Worm (Caenorhabditis elegans) whole organism, L1 larva: ENCODE measurements around the gene str-143.

Experiments
- C34B4.2 ChIP-seq: sonication (generic microtip); optimal IDR thresholded peaks from 2 replicates; lab custom pipeline; 2017; ENCODE audit warnings: mild to moderate bottlenecking, missing genetic modification characterization, missing compliant biosample characterization
- F16B12.6 ChIP-seq: fragments of 150-350 bp; optimal IDR thresholded peaks from 2 replicates; lab custom pipeline; 2014; ENCODE audit warnings: missing biosample characterization, missing genetic modification characterization
- Y116A8C.19 ChIP-seq: sonication (generic microtip); optimal IDR thresholded peaks from 2 replicates; lab custom pipeline; 2016; ENCODE audit warnings: missing compliant biosample characterization, missing genetic modification characterization, borderline replicate concordance
- blmp-1 ChIP-seq: fragments of 150-350 bp; optimal IDR thresholded peaks from 2 replicates; lab custom pipeline; 2014; ENCODE audit warnings: missing biosample characterization, missing genetic modification characterization
- ceh-63 ChIP-seq: fragments of 200-800 bp; sonication (Bioruptor generic); optimal IDR thresholded peaks from 2 replicates; lab custom pipeline; 2018; ENCODE audit warnings: mild to moderate bottlenecking, missing genetic modification characterization, missing compliant biosample characterization
- ceh-88 ChIP-seq: fragments of 200-800 bp; sonication (Bioruptor generic); IDR thresholded peaks from 2 replicates; pipeline ENCODE4 v1.3.6; 2022; ENCODE audit warnings: missing genetic modification characterization, missing compliant biosample characterization
- ces-1 ChIP-seq: fragments of 150-350 bp; optimal IDR thresholded peaks from 2 replicates; lab custom pipeline; 2014; ENCODE audit warnings: missing biosample characterization, missing genetic modification reagents, missing genetic modification characterization
- dsc-1 ChIP-seq: sonication (generic microtip); optimal IDR thresholded peaks from 2 replicates; lab custom pipeline; 2016; ENCODE audit warnings: mild to moderate bottlenecking, missing genetic modification characterization, missing compliant biosample characterization
- egl-13 ChIP-seq: sonication (generic microtip); optimal IDR thresholded peaks from 2 replicates; lab custom pipeline; 2016; ENCODE audit warnings: missing genotype, missing genetic modification reagents, missing genetic modification characterization, missing compliant biosample characterization
- elt-3 ChIP-seq, 6 experiments: fragments of 150-350 bp in 1 of 6; sonication (generic microtip); optimal IDR thresholded peaks; 2 replicates each; lab custom pipeline; 2017 to 2018; ENCODE audit warnings: missing biosample characterization in 6 of 6, missing genetic modification characterization in 6 of 6, inconsistent platforms in 1 of 6
- ets-5 ChIP-seq: fragments of 200-800 bp; sonication (Bioruptor generic); IDR thresholded peaks from 2 replicates; pipeline ENCODE4 v1.3.6; 2022; ENCODE audit warnings: missing genetic modification characterization, missing compliant biosample characterization
- fkh-4 ChIP-seq: sonication (generic microtip); optimal IDR thresholded peaks from 2 replicates; lab custom pipeline; 2016; ENCODE audit warnings: missing compliant biosample characterization, missing genetic modification characterization, borderline replicate concordance
- hpl-2 ChIP-seq: fragments of 150-350 bp; optimal IDR thresholded peaks from 2 replicates; lab custom pipeline; 2014; ENCODE audit warnings: missing biosample characterization, missing genetic modification reagents, missing genetic modification characterization
- lin-13 ChIP-seq: fragments of 150-350 bp; optimal IDR thresholded peaks from 2 replicates; lab custom pipeline; 2014; ENCODE audit warnings: missing biosample characterization, missing genetic modification reagents, missing genetic modification characterization
- lin-14 ChIP-seq: fragments of 200-800 bp; sonication (Bioruptor generic); optimal IDR thresholded peaks from 2 replicates; lab custom pipeline; 2018; ENCODE audit warnings: mild to moderate bottlenecking, missing genetic modification characterization, moderate library complexity, missing compliant biosample characterization
- lin-15B ChIP-seq: fragments of 150-350 bp; sonication (generic microtip); optimal IDR thresholded peaks from 3 replicates; lab custom pipeline; 2014; ENCODE audit warnings: missing biosample characterization, missing genetic modification characterization
- lsy-2 ChIP-seq, 2 experiments: fragments of 150-350 bp; optimal IDR thresholded peaks; 2 replicates each; lab custom pipeline; 2014; ENCODE audit warnings: missing biosample characterization in 2 of 2, missing genetic modification characterization in 2 of 2
- mab-9 ChIP-seq: fragments of 200-800 bp; sonication (Bioruptor generic); IDR thresholded peaks from 2 replicates; pipeline ENCODE4 v1.3.6; 2022; ENCODE audit warnings: missing genetic modification reagents, missing genetic modification characterization, missing compliant biosample characterization
- mep-1 ChIP-seq: fragments of 150-350 bp; optimal IDR thresholded peaks from 2 replicates; lab custom pipeline; 2014; ENCODE audit warnings: missing biosample characterization, missing genetic modification characterization
- nhr-11 ChIP-seq: fragments of 150-350 bp; optimal IDR thresholded peaks from 2 replicates; lab custom pipeline; 2014; ENCODE audit warnings: missing biosample characterization, missing genetic modification characterization
- nhr-19 ChIP-seq: fragments of 200-800 bp; sonication (Bioruptor generic); conservative IDR thresholded peaks from 2 replicates; pipeline ENCODE4 v1.3.6; 2022; ENCODE audit warnings: missing genetic modification characterization, missing compliant biosample characterization
- nhr-20 ChIP-seq: sonication (generic microtip); optimal IDR thresholded peaks from 2 replicates; lab custom pipeline; 2016; ENCODE audit warnings: mild to moderate bottlenecking, missing genetic modification characterization, missing compliant biosample characterization
- nhr-237 ChIP-seq: fragments of 150-350 bp; optimal IDR thresholded peaks from 2 replicates; lab custom pipeline; 2014; ENCODE audit warnings: missing biosample characterization, missing genetic modification characterization
- nhr-28 ChIP-seq: fragments of 150-350 bp; optimal IDR thresholded peaks from 2 replicates; lab custom pipeline; 2014; ENCODE audit warnings: missing biosample characterization, missing genetic modification characterization
- nhr-47 ChIP-seq: sonication (generic microtip); optimal IDR thresholded peaks from 2 replicates; lab custom pipeline; 2016; ENCODE audit warnings: mild to moderate bottlenecking, missing genetic modification characterization, moderate library complexity, missing compliant biosample characterization
- nhr-71 ChIP-seq: sonication (generic microtip); optimal IDR thresholded peaks from 2 replicates; lab custom pipeline; 2016; ENCODE audit warnings: mild to moderate bottlenecking, missing genetic modification characterization, moderate library complexity, missing compliant biosample characterization
- nhr-85 ChIP-seq: sonication (generic microtip); peaks from one replicate; lab custom pipeline; 2016; ENCODE audit warnings: missing genetic modification characterization, inconsistent platforms, missing compliant biosample characterization
- nhr-90 ChIP-seq: sonication (generic microtip); optimal IDR thresholded peaks from 2 replicates; lab custom pipeline; 2016; ENCODE audit warnings: mild to moderate bottlenecking, missing genetic modification characterization, missing compliant biosample characterization; ENCODE audit not compliant: poor library complexity
- pag-3 ChIP-seq: sonication (generic microtip); optimal IDR thresholded peaks from 2 replicates; lab custom pipeline; 2017; ENCODE audit warnings: missing genetic modification characterization, mild to moderate bottlenecking, missing compliant biosample characterization, antibody characterized with exemption, borderline replicate concordance; ENCODE audit not compliant: insufficient read depth
- pqm-1 ChIP-seq: sonication (generic microtip); optimal IDR thresholded peaks from 3 replicates; lab custom pipeline; 2017; ENCODE audit warnings: missing biosample characterization, missing genetic modification characterization
- skn-1 ChIP-seq: fragments of 150-350 bp; optimal IDR thresholded peaks from 2 replicates; lab custom pipeline; 2014; ENCODE audit warnings: missing biosample characterization, missing genetic modification characterization
- snu-23 ChIP-seq: sonication (generic microtip); optimal IDR thresholded peaks from 2 replicates; lab custom pipeline; 2016; ENCODE audit warnings: missing genetic modification characterization, missing compliant biosample characterization
- sox-4 ChIP-seq: sonication (generic microtip); optimal IDR thresholded peaks from 2 replicates; lab custom pipeline; 2016; ENCODE audit warnings: missing genetic modification characterization, missing compliant biosample characterization
- tbx-2 ChIP-seq: sonication (generic microtip); optimal IDR thresholded peaks from 2 replicates; lab custom pipeline; 2016; ENCODE audit warnings: missing genetic modification characterization, missing compliant biosample characterization
- unc-130 ChIP-seq: fragments of 150-350 bp; optimal IDR thresholded peaks from 2 replicates; lab custom pipeline; 2017; ENCODE audit warnings: missing biosample characterization, missing genetic modification characterization, inconsistent platforms
- unc-62 ChIP-seq: fragments of 150-350 bp; optimal IDR thresholded peaks from 2 replicates; lab custom pipeline; 2014; ENCODE audit warnings: missing biosample characterization, missing genetic modification reagents, missing genetic modification characterization
- unc-86 ChIP-seq: sonication (generic microtip); optimal IDR thresholded peaks from 2 replicates; lab custom pipeline; 2016; ENCODE audit warnings: missing genetic modification characterization, missing compliant biosample characterization
- vab-15 ChIP-seq: sonication (generic microtip); optimal IDR thresholded peaks from 2 replicates; lab custom pipeline; 2017; ENCODE audit warnings: missing genotype, mild to moderate bottlenecking, missing genetic modification characterization, missing compliant biosample characterization
- zip-4 ChIP-seq: fragments of 200-800 bp; sonication (Bioruptor generic); optimal IDR thresholded peaks from 2 replicates; lab custom pipeline; 2018; ENCODE audit warnings: mild to moderate bottlenecking, missing genetic modification characterization, moderate library complexity, missing compliant biosample characterization
- ztf-4 ChIP-seq: fragments of 150-350 bp; optimal IDR thresholded peaks from 2 replicates; lab custom pipeline; 2014; ENCODE audit warnings: missing biosample characterization, missing genetic modification characterization

str-143 gene

ce11 chrV:8039085-8039525 is 30.4 kb downstream of the str-143 start (continued):
- TF ChIP-seq nhr-90 (peak; percentile 66), lin-15B (tag; lab: Kevin White, UChicago) (no peak), ets-5 (no peak), blmp-1 (tag; lab: Kevin White, UChicago) (peak; percentile 27), lsy-2 (tag; optimal IDR thresholded peaks at IDR 0.05; lab: Kevin White, UChicago) (peak; percentile 30 to 32), vab-15 (tag; lab: Kevin White, UChicago) (no peak), mep-1 (tag; lab: Kevin White, UChicago) (peak; percentile 40), nhr-47 (tag; lab: Kevin White, UChicago) (peak; percentile 28), Y116A8C.19 (tag; lab: Kevin White, UChicago) (no peak), lin-14 (GFP tag; lab: Kevin White, UChicago) (no peak), snu-23 (GFP tag; lab: Kevin White, UChicago) (peak; percentile 46), nhr-19 (GFP tag; lab: Robert Waterston, UW) (peak; percentile 13)

ce11 chrV:8035947-8036346 is 33.6 kb downstream of the str-143 start, which contains the start of gene ZC513.14:
Gene ZC513.14 (minus strand): TSS chrV:8036047.
- no peak for TF ChIP-seq nhr-11 (tag; lab: Kevin White, UChicago)
- TF ChIP-seq egl-13 (tag; lab: Kevin White, UChicago) = no peak
- no peak for TF ChIP-seq nhr-85 (tag; lab: Kevin White, UChicago)
- TF ChIP-seq unc-62 (GFP tag; lab: Kevin White, UChicago) = no peak
- TF ChIP-seq hpl-2 = no peak
- TF ChIP-seq unc-130 (tag; lab: Kevin White, UChicago) = no peak
- TF ChIP-seq zip-4 (GFP tag; lab: Kevin White, UChicago) = no peak
- TF ChIP-seq pag-3 = no peak
- no peak for TF ChIP-seq unc-86
- TF ChIP-seq F16B12.6 = no peak
- TF ChIP-seq mab-9 = no peak
- TF ChIP-seq Y116A8C.19 (tag; lab: Kevin White, UChicago) = no peak
- TF ChIP-seq skn-1 (tag; lab: Kevin White, UChicago) = no peak
- no peak for TF ChIP-seq ztf-4
- TF ChIP-seq lin-15B (tag; lab: Kevin White, UChicago) = no peak
- no peak for TF ChIP-seq nhr-237 (tag; lab: Kevin White, UChicago)

- TF ChIP-seq nhr-237 (tag; lab: Kevin White, UChicago) = no peak
- no peak for TF ChIP-seq pqm-1 (tag; lab: Kevin White, UChicago)
- no peak for TF ChIP-seq lin-13
- no peak for TF ChIP-seq elt-3 (tag; optimal IDR thresholded peaks at IDR 0.05; lab: Kevin White, UChicago)
- TF ChIP-seq fkh-4 (tag; lab: Kevin White, UChicago) = no peak
- TF ChIP-seq ceh-88 = no peak
- TF ChIP-seq sox-4 = no peak
- TF ChIP-seq mep-1 (tag; lab: Kevin White, UChicago) = no peak
- TF ChIP-seq nhr-20 (tag; lab: Kevin White, UChicago) = no peak
- TF ChIP-seq nhr-28 (tag; lab: Kevin White, UChicago) = no peak
- no peak for TF ChIP-seq C34B4.2 (tag; lab: Kevin White, UChicago)
- no peak for TF ChIP-seq nhr-71 (tag; lab: Kevin White, UChicago)
- no peak for TF ChIP-seq dsc-1 (tag; lab: Kevin White, UChicago)
- TF ChIP-seq ceh-63 (GFP tag; lab: Kevin White, UChicago) = no peak
- TF ChIP-seq ces-1 (GFP tag; lab: Kevin White, UChicago) = no peak
- TF ChIP-seq tbx-2 (tag; lab: Kevin White, UChicago) = no peak
- TF ChIP-seq ztf-4 = no peak
- no peak for TF ChIP-seq unc-130 (tag; lab: Kevin White, UChicago)
- no peak for TF ChIP-seq nhr-90
Observed at ce11 chrV:8034811-8035210, 34.7 kb downstream of the str-143 start, which contains the start of gene algn-12. Gene algn-12 (plus strand): TSS chrV:8035111.
